Worm (Caenorhabditis elegans) whole organism, mixed stage, embryonic: Measurements from ENCODE around the gene mam-4.

Source experiments
- M03D4.4 ChIP-seq: sonication (generic microtip); optimal IDR thresholded peaks from 2 replicates; lab custom pipeline; 2017; ENCODE audit warnings: mild to moderate bottlenecking, missing genetic modification characterization, missing compliant biosample characterization
- bed-3 ChIP-seq: fragments of 200-800 bp; sonication (Bioruptor generic); optimal IDR thresholded peaks from 3 replicates; lab custom pipeline; 2018; ENCODE audit warnings: mild to moderate bottlenecking, missing genetic modification characterization, moderate library complexity, missing compliant biosample characterization
- blmp-1 ChIP-seq: fragments of 150-350 bp; optimal IDR thresholded peaks from 2 replicates; lab custom pipeline; 2014; ENCODE audit warnings: missing biosample characterization, missing genetic modification characterization
- ceh-39 ChIP-seq: fragments of 150-350 bp; optimal IDR thresholded peaks from 2 replicates; lab custom pipeline; 2014; ENCODE audit warnings: missing biosample characterization, missing genetic modification characterization
- ceh-43 ChIP-seq: fragments of 200-800 bp; sonication (Bioruptor generic); optimal IDR thresholded peaks from 2 replicates; lab custom pipeline; 2018; ENCODE audit warnings: mild to moderate bottlenecking, missing genetic modification characterization, moderate library complexity, missing compliant biosample characterization
- ceh-83 ChIP-seq: fragments of 200-800 bp; sonication (Bioruptor generic); optimal IDR thresholded peaks from 2 replicates; lab custom pipeline; 2018; ENCODE audit warnings: mild to moderate bottlenecking, missing genetic modification characterization, missing compliant biosample characterization
- ces-1 ChIP-seq: fragments of 150-350 bp; optimal IDR thresholded peaks from 2 replicates; lab custom pipeline; 2014; ENCODE audit warnings: missing biosample characterization, missing genetic modification reagents, missing genetic modification characterization
- cnd-1 ChIP-seq: fragments of 200-800 bp; sonication (Bioruptor generic); optimal IDR thresholded peaks from 2 replicates; lab custom pipeline; 2018; ENCODE audit warnings: mild to moderate bottlenecking, missing genetic modification characterization, missing compliant biosample characterization
- drap-1 ChIP-seq: fragments of 200-800 bp; sonication (Bioruptor generic); optimal IDR thresholded peaks from 3 replicates; lab custom pipeline; 2018; ENCODE audit warnings: mild to moderate bottlenecking, missing genetic modification characterization, missing compliant biosample characterization
- elt-1 ChIP-seq: sonication (generic microtip); optimal IDR thresholded peaks from 2 replicates; lab custom pipeline; 2017; ENCODE audit warnings: missing genetic modification characterization, mild to moderate bottlenecking, missing compliant biosample characterization, antibody characterized with exemption, moderate library complexity, borderline replicate concordance; ENCODE audit not compliant: insufficient read depth
- elt-3 ChIP-seq: fragments of 150-350 bp; optimal IDR thresholded peaks from 2 replicates; lab custom pipeline; 2014; ENCODE audit warnings: missing biosample characterization, missing genetic modification characterization
- flh-1 ChIP-seq: fragments of 200-800 bp; sonication (Bioruptor generic); optimal IDR thresholded peaks from 2 replicates; lab custom pipeline; 2018; ENCODE audit warnings: mild to moderate bottlenecking, missing genetic modification characterization, moderate library complexity, missing compliant biosample characterization
- hlh-1 ChIP-seq: fragments of 150-350 bp; optimal IDR thresholded peaks from 2 replicates; lab custom pipeline; 2014; ENCODE audit warnings: missing biosample characterization, missing genetic modification reagents, missing genetic modification characterization
- lin-13 ChIP-seq: fragments of 150-350 bp; optimal IDR thresholded peaks from 2 replicates; lab custom pipeline; 2014; ENCODE audit warnings: missing biosample characterization, missing genetic modification characterization
- lin-32 ChIP-seq: fragments of 200-800 bp; sonication (Bioruptor generic); optimal IDR thresholded peaks from 2 replicates; lab custom pipeline; 2018; ENCODE audit warnings: mild to moderate bottlenecking, missing genetic modification characterization, missing compliant biosample characterization
- lsy-2 ChIP-seq: fragments of 150-350 bp; optimal IDR thresholded peaks from 2 replicates; lab custom pipeline; 2014; ENCODE audit warnings: missing biosample characterization, missing genetic modification characterization
- mab-5 ChIP-seq: fragments of 150-350 bp; optimal IDR thresholded peaks from 2 replicates; lab custom pipeline; 2014; ENCODE audit warnings: missing biosample characterization, missing genetic modification characterization
- mep-1 ChIP-seq: fragments of 150-350 bp; optimal IDR thresholded peaks from 2 replicates; lab custom pipeline; 2017; ENCODE audit warnings: missing biosample characterization, missing genetic modification reagents, missing genetic modification characterization, inconsistent platforms
- mls-2 ChIP-seq: sonication (generic microtip); optimal IDR thresholded peaks from 2 replicates; lab custom pipeline; 2016; ENCODE audit warnings: mild to moderate bottlenecking, missing genetic modification characterization, moderate library complexity, missing compliant biosample characterization
- nhr-12 ChIP-seq: fragments of 150-350 bp; optimal IDR thresholded peaks from 2 replicates; lab custom pipeline; 2014; ENCODE audit warnings: missing biosample characterization, missing genetic modification characterization
- nhr-237 ChIP-seq: fragments of 150-350 bp; optimal IDR thresholded peaks from 2 replicates; lab custom pipeline; 2014; ENCODE audit warnings: missing biosample characterization, missing genetic modification characterization
- nhr-28 ChIP-seq: fragments of 150-350 bp; optimal IDR thresholded peaks from 2 replicates; lab custom pipeline; 2014; ENCODE audit warnings: missing biosample characterization, missing genetic modification characterization
- nhr-76 ChIP-seq: sonication (generic microtip); optimal IDR thresholded peaks from 2 replicates; lab custom pipeline; 2017; ENCODE audit warnings: missing biosample characterization, missing genetic modification characterization
- pha-4 ChIP-seq: fragments of 150-350 bp; optimal IDR thresholded peaks from 2 replicates; lab custom pipeline; 2018; ENCODE audit warnings: missing biosample characterization, missing genetic modification reagents, missing genetic modification characterization
- sem-2 ChIP-seq: fragments of 200-800 bp; sonication (Bioruptor generic); optimal IDR thresholded peaks from 2 replicates; lab custom pipeline; 2018; ENCODE audit warnings: mild to moderate bottlenecking, missing genetic modification characterization, missing compliant biosample characterization
- snpc-4 ChIP-seq: fragments of 150-350 bp; optimal IDR thresholded peaks from 2 replicates; lab custom pipeline; 2014; ENCODE audit warnings: missing biosample characterization, missing genetic modification characterization
- sptf-1 ChIP-seq: sonication (generic microtip); optimal IDR thresholded peaks from 2 replicates; lab custom pipeline; 2017; ENCODE audit warnings: mild to moderate bottlenecking, missing genetic modification characterization, moderate library complexity, missing compliant biosample characterization
- tbx-8 ChIP-seq: fragments of 200-800 bp; sonication (Bioruptor generic); optimal IDR thresholded peaks from 2 replicates; lab custom pipeline; 2018; ENCODE audit warnings: mild to moderate bottlenecking, missing genetic modification characterization, moderate library complexity, missing compliant biosample characterization
- unc-120 ChIP-seq: sonication (generic microtip); optimal IDR thresholded peaks from 2 replicates; lab custom pipeline; 2017; ENCODE audit warnings: missing genetic modification characterization, missing compliant biosample characterization; ENCODE audit not compliant: poor library complexity, severe bottlenecking
- unc-39 ChIP-seq: fragments of 150-350 bp; optimal IDR thresholded peaks from 2 replicates; lab custom pipeline; 2014; ENCODE audit warnings: missing biosample characterization, missing genetic modification characterization
- unc-62 ChIP-seq: fragments of 150-350 bp; optimal IDR thresholded peaks from 2 replicates; lab custom pipeline; 2014; ENCODE audit warnings: missing biosample characterization, missing genetic modification reagents, missing genetic modification characterization
- zip-8 ChIP-seq: fragments of 150-350 bp; optimal IDR thresholded peaks from 2 replicates; lab custom pipeline; 2014; ENCODE audit warnings: missing biosample characterization, missing genetic modification characterization
- ztf-11 ChIP-seq: fragments of 150-350 bp; optimal IDR thresholded peaks from 2 replicates; lab custom pipeline; 2014; ENCODE audit warnings: missing biosample characterization, missing genetic modification characterization

Gene mam-4

DNA sequence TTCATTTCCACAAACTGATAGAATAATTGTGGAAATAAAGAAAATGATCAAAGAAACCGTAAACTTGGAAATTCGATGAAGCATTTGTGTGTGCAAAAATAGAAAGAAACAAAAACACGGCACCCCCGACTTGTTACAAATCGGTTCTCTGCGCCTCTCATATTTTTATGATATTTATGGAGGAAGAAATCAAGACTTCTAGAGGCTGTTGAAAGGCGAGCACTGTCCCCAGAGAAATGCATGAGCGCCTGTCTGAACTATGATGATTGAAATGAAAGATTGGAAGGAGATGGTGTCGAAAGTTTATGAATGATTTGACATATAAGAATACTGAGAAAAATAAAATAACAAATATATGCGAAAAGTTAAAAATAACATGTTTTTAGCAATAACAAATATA is 10.9 kb downstream of the mam-4 start, which contains the start of gene lgc-36:
Gene lgc-36 (minus strand): TSS at position 101 of the 400 bp plus-strand sequence.
- TF ChIP-seq nhr-28 (tag; lab: Kevin White, UChicago), result no peak
- TF ChIP-seq blmp-1, result no peak
- TF ChIP-seq sptf-1 (tag; lab: Kevin White, UChicago), result no peak
- TF ChIP-seq lsy-2 (tag; lab: Kevin White, UChicago), result no peak
- no peak for TF ChIP-seq cnd-1 (tag; lab: Kevin White, UChicago)
- no peak for TF ChIP-seq mls-2
- no peak for TF ChIP-seq unc-120
- TF ChIP-seq bed-3 (GFP tag; lab: Kevin White, UChicago), result no peak
- TF ChIP-seq elt-3 (tag; lab: Kevin White, UChicago), result no peak
- no peak for TF ChIP-seq hlh-1 (tag; lab: Kevin White, UChicago)
- TF ChIP-seq nhr-12 (tag; lab: Kevin White, UChicago), result no peak
- TF ChIP-seq tbx-8 (GFP tag; lab: Kevin White, UChicago), result no peak
- TF ChIP-seq mep-1 (tag; lab: Kevin White, UChicago), result no peak
- no peak for TF ChIP-seq sem-2 (GFP tag; lab: Kevin White, UChicago)

DNA sequence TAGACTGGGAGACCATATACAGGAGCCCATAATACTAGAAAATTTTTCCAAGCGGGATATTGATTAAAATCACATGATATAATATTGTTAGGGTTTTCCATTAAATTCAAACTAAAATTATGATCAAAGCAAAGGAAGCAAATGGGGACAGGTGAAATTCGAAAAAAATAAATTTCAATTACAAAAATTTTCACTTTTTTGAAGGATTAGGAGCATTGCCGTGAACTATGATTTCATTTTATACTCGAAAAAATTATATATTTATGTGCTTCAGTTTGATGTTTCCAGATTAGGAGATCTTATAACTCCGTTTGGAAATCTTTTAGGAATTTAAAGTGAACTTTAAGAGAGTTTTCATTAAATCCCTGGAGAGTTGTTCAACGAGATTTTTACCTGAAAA is 12.7 kb downstream of the mam-4 start, which contains the start of gene F07B10.7:
Gene F07B10.7 (minus strand): TSS at position 101 of the 400 bp plus-strand sequence.
- no peak for TF ChIP-seq mab-5 (tag; lab: Kevin White, UChicago)
- TF ChIP-seq unc-39 (tag; lab: Kevin White, UChicago), result no peak
- TF ChIP-seq elt-3 (tag; lab: Kevin White, UChicago), result no peak
- no peak for TF ChIP-seq sem-2 (GFP tag; lab: Kevin White, UChicago)
- no peak for TF ChIP-seq bed-3 (GFP tag; lab: Kevin White, UChicago)

DNA sequence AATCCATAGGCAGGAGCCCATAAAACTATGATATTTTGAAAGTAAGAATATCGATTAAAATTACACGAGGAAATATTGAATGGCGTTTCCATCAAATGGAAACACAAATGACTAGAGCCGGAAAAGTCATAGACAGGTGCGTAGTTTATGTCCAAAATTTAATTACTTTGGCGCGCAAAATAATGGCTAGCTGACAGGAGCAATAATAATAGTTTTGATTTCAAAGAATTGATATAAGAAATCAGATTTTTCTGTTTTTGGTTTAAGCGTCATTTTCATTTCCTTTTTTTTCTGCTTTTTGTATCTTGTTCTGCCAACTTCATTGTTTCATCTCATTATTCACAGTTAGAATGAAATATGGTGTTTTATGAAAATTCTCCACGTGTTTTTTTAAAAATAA is 15.1 kb downstream of the mam-4 start, which contains the start of gene F07B10.4:
Gene F07B10.4 (minus strand): TSS at position 101 of the 400 bp plus-strand sequence.
- TF ChIP-seq nhr-237 (tag; lab: Kevin White, UChicago) (no peak), bed-3 (GFP tag; lab: Kevin White, UChicago) (no peak), ceh-39 (tag; lab: Kevin White, UChicago) (no peak), lsy-2 (tag; lab: Kevin White, UChicago) (no peak), ces-1 (GFP tag; lab: Kevin White, UChicago) (no peak), ceh-43 (GFP tag; lab: Kevin White, UChicago) (no peak)

DNA sequence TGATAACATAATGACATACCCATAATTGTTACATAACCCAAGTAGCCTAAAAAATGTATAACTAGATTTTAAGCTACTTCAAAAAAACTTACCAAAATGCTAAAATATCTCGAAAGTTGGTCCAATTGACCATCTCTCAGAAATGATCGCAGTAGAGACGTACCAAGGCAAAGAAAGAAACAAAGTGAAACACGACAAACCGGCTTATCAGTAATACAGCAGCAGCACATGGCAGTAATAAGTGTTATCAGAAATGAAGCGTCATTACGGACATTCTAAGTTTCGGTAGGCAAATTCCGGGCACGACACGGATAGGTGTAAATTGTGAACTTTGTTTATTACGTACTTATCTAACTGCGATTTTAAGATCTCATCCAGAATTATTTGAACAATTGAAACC is 17.5 kb downstream of the mam-4 start, which contains the start of gene cln-3.1:
Gene cln-3.1 (minus strand): TSS at position 171 of the 400 bp plus-strand sequence.
- TF ChIP-seq bed-3 (GFP tag; lab: Kevin White, UChicago) (no peak), mab-5 (tag; lab: Kevin White, UChicago) (no peak), unc-120 (no peak), snpc-4 (tag; lab: Kevin White, UChicago) (no peak), ceh-43 (GFP tag; lab: Kevin White, UChicago) (no peak), ceh-83 (GFP tag; lab: Kevin White, UChicago) (no peak), tbx-8 (GFP tag; lab: Kevin White, UChicago) (no peak), blmp-1 (no peak), lin-13 (no peak), M03D4.4 (tag; lab: Kevin White, UChicago) (no peak), cnd-1 (tag; lab: Kevin White, UChicago) (no peak)

DNA sequence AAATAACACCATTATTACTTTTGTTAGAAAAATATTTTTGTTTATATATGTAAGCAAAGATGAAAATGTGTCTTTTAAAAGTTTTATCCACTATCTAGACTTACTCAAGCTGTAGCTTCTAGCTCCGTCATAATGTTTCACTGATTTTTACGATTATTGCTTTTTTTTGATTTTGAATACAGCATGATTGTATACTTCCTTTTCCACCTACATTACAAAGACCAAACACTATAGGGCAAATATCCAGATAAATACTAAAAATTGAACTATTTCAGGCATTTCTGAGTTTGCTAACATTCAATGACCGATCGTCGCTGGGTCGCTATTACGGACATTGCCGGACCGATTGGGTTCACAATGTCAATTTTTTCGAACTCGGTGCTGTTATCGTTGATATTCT is 18.7 kb downstream of the mam-4 start, which contains the start of gene str-116:
Gene str-116 (plus strand): TSS at position 301 of the 400 bp plus-strand sequence.
- TF ChIP-seq elt-1 (tag; lab: Kevin White, UChicago) (no peak), nhr-12 (tag; lab: Kevin White, UChicago) (no peak), nhr-76 (tag; lab: Kevin White, UChicago) (no peak), mls-2 (no peak), tbx-8 (GFP tag; lab: Kevin White, UChicago) (no peak), ceh-83 (GFP tag; lab: Kevin White, UChicago) (no peak), unc-39 (tag; lab: Kevin White, UChicago) (no peak), hlh-1 (tag; lab: Kevin White, UChicago) (no peak), mab-5 (tag; lab: Kevin White, UChicago) (no peak), nhr-28 (tag; lab: Kevin White, UChicago) (no peak), pha-4 (tag; lab: Kevin White, UChicago) (no peak), ces-1 (GFP tag; lab: Kevin White, UChicago) (no peak), blmp-1 (no peak)

DNA sequence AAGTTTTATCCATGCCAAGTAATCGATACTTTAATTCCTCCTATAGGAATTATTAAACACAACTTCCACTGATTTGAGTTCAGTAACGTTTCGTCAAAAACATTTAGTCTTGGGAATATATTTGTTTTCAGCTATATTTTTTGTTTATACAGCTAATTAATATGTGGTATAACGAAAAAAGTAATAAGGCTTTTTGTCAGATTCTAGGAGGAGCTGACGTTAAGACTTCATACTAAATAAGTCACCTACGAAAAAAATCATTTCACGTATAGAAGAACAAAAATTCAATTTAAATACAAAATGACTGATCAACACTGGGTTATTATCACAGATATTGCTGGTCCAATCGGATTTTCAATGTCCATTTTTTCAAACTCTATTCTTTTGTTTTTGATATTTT is 20.8 kb downstream of the mam-4 start, which contains the start of gene str-115:
Gene str-115 (plus strand): TSS at position 301 of the 400 bp plus-strand sequence.
- TF ChIP-seq unc-120 (no peak), cnd-1 (tag; lab: Kevin White, UChicago) (no peak), elt-1 (tag; lab: Kevin White, UChicago) (no peak), lin-13 (no peak), lsy-2 (tag; lab: Kevin White, UChicago) (no peak), drap-1 (GFP tag; lab: Kevin White, UChicago) (no peak), snpc-4 (tag; lab: Kevin White, UChicago) (no peak), zip-8 (tag; lab: Kevin White, UChicago) (no peak), lin-32 (GFP tag; lab: Kevin White, UChicago) (no peak), unc-62 (GFP tag; lab: Kevin White, UChicago) (no peak), ztf-11 (tag; lab: Kevin White, UChicago) (no peak), mls-2 (no peak), elt-3 (tag; lab: Kevin White, UChicago) (no peak), nhr-28 (tag; lab: Kevin White, UChicago) (no peak), pha-4 (tag; lab: Kevin White, UChicago) (no peak), ceh-43 (GFP tag; lab: Kevin White, UChicago) (no peak), nhr-237 (tag; lab: Kevin White, UChicago) (no peak), flh-1 (GFP tag; lab: Kevin White, UChicago) (no peak), bed-3 (GFP tag; lab: Kevin White, UChicago) (no peak), ceh-83 (GFP tag; lab: Kevin White, UChicago) (no peak)
